Worm (Caenorhabditis elegans) whole organism, L4 larva: ENCODE data around the gene atg-10.
A peak's percentile ranks its signal among the peaks of the same experiment; 100 is the strongest.

Experiments
- Y5F2A.4 ChIP-seq: fragments of 200-800 bp; sonication (Bioruptor generic); optimal IDR thresholded peaks from 2 replicates; lab custom pipeline; 2018; ENCODE audit warnings: mild to moderate bottlenecking, missing genetic modification characterization, missing compliant biosample characterization
- aha-1 ChIP-seq: fragments of 150-350 bp; peaks from one replicate; lab custom pipeline; 2014; ENCODE audit warnings: missing biosample characterization, missing genetic modification characterization
- aly-2 ChIP-seq: sonication (generic microtip); optimal IDR thresholded peaks from 2 replicates; lab custom pipeline; 2018; ENCODE audit warnings: missing biosample characterization, missing genetic modification characterization
- ama-1 ChIP-seq: fragments of 150-350 bp; optimal IDR thresholded peaks from 2 replicates; lab custom pipeline; 2014; ENCODE audit warnings: inconsistent platforms, mixed read lengths
- ceh-32 ChIP-seq: sonication (generic microtip); optimal IDR thresholded peaks from 2 replicates; lab custom pipeline; 2016; ENCODE audit warnings: mild to moderate bottlenecking, missing genetic modification characterization, missing compliant biosample characterization; ENCODE audit not compliant: poor library complexity
- ces-1 ChIP-seq: fragments of 150-350 bp; sonication (generic microtip); optimal IDR thresholded peaks from 4 replicates; lab custom pipeline; 2014; ENCODE audit warnings: missing biosample characterization, missing genetic modification reagents, missing genetic modification characterization
- daf-16 ChIP-seq, 3 experiments: sonication (generic microtip); optimal IDR thresholded peaks; 2 replicates each; lab custom pipeline; 2016 to 2017; ENCODE audit warnings: missing genetic modification characterization in 3 of 3, missing genetic modification reagents in 3 of 3, mild to moderate bottlenecking in 2 of 3, missing compliant biosample characterization in 2 of 3, missing biosample characterization in 1 of 3, moderate library complexity in 1 of 3
- dmd-6 ChIP-seq: fragments of 200-800 bp; sonication (Bioruptor generic); IDR thresholded peaks from 2 replicates; pipeline ENCODE4 v1.3.6; 2022; ENCODE audit warnings: missing genetic modification reagents, missing genetic modification characterization, missing compliant biosample characterization
- dmd-9 ChIP-seq: fragments of 200-800 bp; sonication (Bioruptor generic); IDR thresholded peaks from 2 replicates; pipeline ENCODE4 v1.3.6; 2022; ENCODE audit warnings: missing genetic modification reagents, missing genetic modification characterization, missing compliant biosample characterization
- dpl-1 ChIP-seq: fragments of 150-350 bp; optimal IDR thresholded peaks from 2 replicates; lab custom pipeline; 2014; ENCODE audit warnings: missing biosample characterization, missing genetic modification reagents, missing genetic modification characterization
- dve-1 ChIP-seq: sonication (generic microtip); optimal IDR thresholded peaks from 2 replicates; lab custom pipeline; 2017; ENCODE audit warnings: antibody characterized with exemption, mild to moderate bottlenecking, missing genetic modification characterization, missing compliant biosample characterization; ENCODE audit not compliant: insufficient read depth
- gei-8 ChIP-seq: fragments of 200-800 bp; sonication (Bioruptor generic); optimal IDR thresholded peaks from 2 replicates; lab custom pipeline; 2018; ENCODE audit warnings: mild to moderate bottlenecking, missing genetic modification characterization, missing compliant biosample characterization
- hlh-11 ChIP-seq: fragments of 200-800 bp; sonication (Bioruptor generic); optimal IDR thresholded peaks from 2 replicates; lab custom pipeline; 2018; ENCODE audit warnings: mild to moderate bottlenecking, missing genetic modification characterization, missing compliant biosample characterization
- jun-1 ChIP-seq: fragments of 150-350 bp; optimal IDR thresholded peaks from 2 replicates; lab custom pipeline; 2014; ENCODE audit warnings: missing biosample characterization, missing genetic modification reagents, missing genetic modification characterization
- lin-29 ChIP-seq: fragments of 200-800 bp; sonication (Bioruptor generic); IDR thresholded peaks from 2 replicates; pipeline ENCODE4 v1.3.6; 2022; ENCODE audit warnings: missing genetic modification reagents, missing genetic modification characterization, missing compliant biosample characterization
- lsy-2 ChIP-seq, 2 experiments: fragments of 150-350 bp in 1 of 2; sonication (generic microtip) in 1 of 2; optimal IDR thresholded peaks; 2 replicates each; lab custom pipeline; 2014 to 2017; ENCODE audit warnings: missing biosample characterization in 2 of 2, missing genetic modification characterization in 2 of 2
- mep-1 ChIP-seq: fragments of 150-350 bp; sonication (generic microtip); optimal IDR thresholded peaks from 3 replicates; lab custom pipeline; 2014; ENCODE audit warnings: missing biosample characterization, missing genetic modification characterization
- mes-2 ChIP-seq: sonication (generic microtip); optimal IDR thresholded peaks from 2 replicates; lab custom pipeline; 2016; ENCODE audit warnings: missing genotype, mild to moderate bottlenecking, missing genetic modification characterization, missing compliant biosample characterization; ENCODE audit not compliant: poor library complexity, severe bottlenecking
- nhr-237 ChIP-seq: sonication (generic microtip); optimal IDR thresholded peaks from 2 replicates; lab custom pipeline; 2017; ENCODE audit warnings: missing biosample characterization, missing genetic modification characterization
- nhr-28 ChIP-seq: fragments of 150-350 bp; optimal IDR thresholded peaks from 2 replicates; lab custom pipeline; 2014; ENCODE audit warnings: missing biosample characterization, missing genetic modification characterization
- nhr-48 ChIP-seq: sonication (generic microtip); optimal IDR thresholded peaks from 2 replicates; lab custom pipeline; 2016; ENCODE audit warnings: mild to moderate bottlenecking, missing genetic modification characterization, missing compliant biosample characterization
- nhr-6 ChIP-seq: fragments of 150-350 bp; optimal IDR thresholded peaks from 2 replicates; lab custom pipeline; 2014; ENCODE audit warnings: missing biosample characterization, missing genetic modification characterization
- php-3 ChIP-seq: fragments of 200-800 bp; sonication (Bioruptor generic); IDR thresholded peaks from 2 replicates; pipeline ENCODE4 v1.3.6; 2022; ENCODE audit warnings: missing genetic modification reagents, missing genetic modification characterization, missing compliant biosample characterization
- pqm-1 ChIP-seq: sonication (generic microtip); optimal IDR thresholded peaks from 2 replicates; lab custom pipeline; 2017; ENCODE audit warnings: missing biosample characterization, missing genetic modification characterization
- sdz-12 ChIP-seq: fragments of 200-800 bp; sonication (Bioruptor generic); optimal IDR thresholded peaks from 2 replicates; lab custom pipeline; 2018; ENCODE audit warnings: mild to moderate bottlenecking, missing genetic modification characterization, missing compliant biosample characterization
- snpc-4 ChIP-seq: fragments of 150-350 bp; optimal IDR thresholded peaks from 2 replicates; lab custom pipeline; 2014; ENCODE audit warnings: missing biosample characterization, missing genetic modification characterization
- spr-1 ChIP-seq: sonication (generic microtip); optimal IDR thresholded peaks from 2 replicates; lab custom pipeline; 2016; ENCODE audit warnings: mild to moderate bottlenecking, missing genetic modification characterization, missing compliant biosample characterization
- tag-97 ChIP-seq: fragments of 200-800 bp; sonication (Bioruptor generic); IDR thresholded peaks from 2 replicates; pipeline ENCODE4 v1.3.6; 2022; ENCODE audit warnings: missing genetic modification characterization, missing compliant biosample characterization
- unc-39 ChIP-seq: sonication (generic microtip); optimal IDR thresholded peaks from 2 replicates; lab custom pipeline; 2017; ENCODE audit warnings: missing biosample characterization, missing genetic modification characterization
- unc-62 ChIP-seq, 3 experiments: fragments of 150-350 bp in 1 of 3; sonication (generic microtip); optimal IDR thresholded peaks in 2 of 3; peaks in 1 of 3; 1 replicate in 1 of 3; 2 replicates in 2 of 3; lab custom pipeline; 2014 to 2017; ENCODE audit warnings: missing biosample characterization in 3 of 3, missing genetic modification characterization in 3 of 3, missing genetic modification reagents in 3 of 3, missing genotype in 1 of 3

atg-10 gene

DNA sequence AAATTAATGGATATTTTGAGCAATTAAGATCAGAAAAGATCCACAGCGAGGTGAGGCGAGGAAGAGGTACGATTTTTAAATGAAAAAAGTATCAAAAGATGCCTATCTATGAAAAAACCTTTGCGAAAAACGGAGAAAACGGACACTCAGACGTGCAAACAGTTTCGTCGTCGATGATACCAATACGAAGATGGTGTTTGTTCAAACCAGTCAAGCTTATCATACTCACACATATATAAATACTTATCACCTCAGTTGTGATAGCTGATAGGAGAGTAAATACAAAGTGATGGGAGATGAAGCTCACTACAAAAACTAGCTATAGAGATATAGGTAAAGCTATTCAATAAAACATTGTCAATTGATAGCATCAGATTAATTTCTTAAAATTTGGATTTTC lies 20.9 kb downstream of the atg-10 start:
- TF ChIP-seq ces-1 (GFP tag; lab: Kevin White, UChicago) (no peak), ama-1 (lab: Kevin White, UChicago) (no peak), dve-1 (tag; lab: Kevin White, UChicago) (peak; percentile 38), jun-1 (tag; lab: Kevin White, UChicago) (no peak), pqm-1 (tag; lab: Kevin White, UChicago) (peak; percentile 40), hlh-11 (tag; lab: Kevin White, UChicago) (peak; percentile 2), daf-16 (GFP tag; optimal IDR thresholded peaks at IDR 0.05; lab: Kevin White, UChicago) (no peak), daf-16 (tag; optimal IDR thresholded peaks at IDR 0.05; lab: Kevin White, UChicago) (peak; percentile 65), aly-2 (tag; lab: Kevin White, UChicago) (no peak), nhr-237 (tag; lab: Kevin White, UChicago) (no peak), Y5F2A.4 (no peak), lin-29 (GFP tag; lab: Robert Waterston, UW) (no peak)

DNA sequence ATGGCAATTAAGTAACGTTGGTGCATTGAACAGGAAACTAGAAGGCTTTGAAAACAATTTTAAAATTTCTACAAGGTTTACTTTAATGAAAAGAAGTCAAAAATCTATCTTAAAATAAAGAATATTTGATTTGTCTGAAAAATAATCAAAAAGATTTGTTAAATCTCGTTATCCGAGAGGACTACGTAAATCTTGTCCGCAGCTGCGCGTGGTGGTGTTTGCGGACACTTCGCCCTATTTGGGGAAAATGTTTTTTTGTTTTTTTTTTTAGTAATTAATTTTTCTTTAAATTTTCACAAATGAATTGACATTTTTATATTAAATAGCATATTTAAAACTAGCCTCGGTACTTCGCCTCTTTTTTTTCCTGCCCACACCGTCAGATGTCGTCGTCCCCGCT lies 25.0 kb downstream of the atg-10 start:
- TF ChIP-seq pqm-1 (tag; lab: Kevin White, UChicago) (no peak), dmd-6 (0 out of 2 replicates have a peak, but pooled peaks have one; percentile 25), dpl-1 (GFP tag; lab: Kevin White, UChicago) (peak; percentile 22), lsy-2 (tag; optimal IDR thresholded peaks at IDR 0.05; lab: Kevin White, UChicago) (peak in 1 of 2 experiments; percentile 81), nhr-28 (no peak), spr-1 (tag; lab: Kevin White, UChicago) (no peak), snpc-4 (tag; lab: Kevin White, UChicago) (no peak), ceh-32 (no peak), mep-1 (tag; lab: Kevin White, UChicago) (peak; percentile 66), mes-2 (tag; lab: Kevin White, UChicago) (peak; percentile 79), ama-1 (lab: Kevin White, UChicago) (no peak), dve-1 (tag; lab: Kevin White, UChicago) (peak; percentile 13), aha-1 (tag; lab: Kevin White, UChicago) (peak; percentile 8)

DNA sequence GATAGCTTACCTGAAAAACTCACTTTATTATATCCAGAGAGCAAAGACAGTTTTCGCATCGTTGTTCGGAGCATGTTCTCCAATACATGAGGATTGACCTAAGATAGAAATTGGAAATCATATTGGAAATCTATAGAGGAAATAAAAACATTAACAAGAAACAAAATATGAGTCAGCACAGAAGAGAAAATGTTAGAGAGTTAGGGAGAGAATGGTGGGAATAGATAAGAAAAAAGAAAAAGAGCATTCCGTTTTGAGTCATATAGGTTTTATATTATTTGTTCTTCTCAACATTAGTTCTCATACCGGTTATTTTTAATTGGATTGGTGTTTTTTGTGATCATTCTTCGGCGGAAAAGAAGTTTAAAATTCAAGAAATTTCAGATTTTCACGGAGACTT lies 25.9 kb downstream of the atg-10 start, which contains the start of gene hgap-2:
hgap-2 (minus strand) TSS at position 101 of the 400 bp plus-strand sequence.
- TF ChIP-seq gei-8 (GFP tag; lab: Kevin White, UChicago): no peak
- no peak for TF ChIP-seq sdz-12 (GFP tag; lab: Kevin White, UChicago)
- no peak for TF ChIP-seq nhr-48 (tag; lab: Kevin White, UChicago)
- no peak for TF ChIP-seq tag-97 (GFP tag; lab: Robert Waterston, UW)
- peak; percentile 25 for TF ChIP-seq nhr-6

DNA sequence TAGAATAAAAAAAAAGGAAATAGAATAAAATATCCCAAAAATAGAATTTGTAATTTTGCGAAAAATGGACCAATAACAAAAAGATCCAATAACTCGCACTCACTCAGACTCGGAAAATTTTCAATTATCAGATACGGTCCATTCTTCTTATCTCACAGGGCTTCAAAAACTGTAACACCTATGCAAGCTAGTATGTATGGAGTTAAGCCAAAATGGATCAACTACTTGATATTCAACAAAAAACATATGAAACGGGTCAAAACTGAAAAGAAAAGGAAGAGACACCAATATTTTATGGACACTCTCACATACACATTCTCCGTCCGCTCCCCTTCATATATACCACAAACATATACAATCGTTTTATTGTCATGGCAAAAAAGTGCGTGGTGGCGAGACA lies 26.7 kb downstream of the atg-10 start, which contains the start of gene C34C6.9:
C34C6.9 (plus strand) TSS at position 301 of the 400 bp plus-strand sequence.
- TF ChIP-seq php-3 (no peak), aha-1 (tag; lab: Kevin White, UChicago) (peak; percentile 39)

DNA sequence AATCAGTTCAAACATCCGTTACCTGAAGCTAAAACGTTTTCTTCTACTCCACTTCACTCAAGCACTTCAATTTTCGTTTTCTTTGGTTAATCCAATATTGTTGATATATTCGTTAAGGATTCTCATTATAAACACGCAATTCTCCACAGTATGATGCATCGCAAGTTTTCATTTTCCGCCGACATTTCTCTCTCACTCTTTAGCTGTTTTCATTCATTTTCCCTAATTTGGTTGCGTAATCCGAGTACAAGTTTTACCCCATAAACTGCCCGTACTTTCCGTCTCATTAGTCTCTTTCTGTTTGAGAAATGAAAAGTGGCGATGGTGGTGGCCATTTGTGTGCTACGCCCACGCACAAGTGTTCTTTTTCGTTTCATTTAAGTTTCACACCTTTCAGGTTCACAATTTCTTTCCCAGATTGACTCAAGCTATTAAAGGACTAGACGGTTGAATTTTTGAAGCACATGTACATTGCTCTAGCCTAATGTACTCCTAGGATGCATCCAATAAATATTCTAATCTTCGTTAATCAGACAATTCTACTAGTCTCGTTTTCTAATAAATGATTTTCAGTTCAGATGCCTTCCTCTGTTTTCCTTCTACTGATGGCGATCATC lies 32.5 kb downstream of the atg-10 start, which contains the start of gene C34C6.3:
C34C6.3 (plus strand) TSS at position 567 of the 617 bp plus-strand sequence.
- peak in 1 of 2 experiments; percentile 34 for TF ChIP-seq unc-62 (GFP tag; optimal IDR thresholded peaks at IDR 0.05 in 1 of 2; lab: Kevin White, UChicago)
- TF ChIP-seq unc-62 (tag; optimal IDR thresholded peaks at IDR 0.05; lab: Kevin White, UChicago): no peak
- TF ChIP-seq dmd-9: no peak

DNA sequence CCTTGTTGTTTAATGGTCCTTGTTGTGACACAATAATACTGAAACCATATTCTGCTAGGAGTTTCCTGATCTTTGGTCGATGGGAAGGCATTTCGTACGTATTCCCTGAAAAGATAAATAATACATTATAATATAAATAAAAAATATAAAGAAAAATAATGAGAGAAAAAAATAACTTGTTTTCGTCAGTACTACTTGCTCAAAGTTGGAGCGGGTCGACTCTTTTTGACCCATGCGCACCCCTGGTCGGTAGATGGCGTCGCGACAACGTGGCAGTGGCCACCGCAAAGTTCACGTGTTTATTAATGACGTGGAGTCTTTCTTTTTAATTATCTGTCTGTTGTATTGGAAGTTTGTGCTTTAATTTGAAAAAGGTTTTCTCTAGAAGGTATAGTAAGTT lies 36.8 kb downstream of the atg-10 start, which contains the start of gene C34C6.10:
C34C6.10 (minus strand) TSS at position 101 of the 400 bp plus-strand sequence.
- TF ChIP-seq dve-1 (tag; lab: Kevin White, UChicago) (no peak), unc-62 (GFP tag; optimal IDR thresholded peaks at IDR 0.05 in 1 of 2; lab: Kevin White, UChicago) (no peak), unc-62 (tag; optimal IDR thresholded peaks at IDR 0.05; lab: Kevin White, UChicago) (no peak), tag-97 (GFP tag; lab: Robert Waterston, UW) (no peak), php-3 (no peak), unc-39 (tag; lab: Kevin White, UChicago) (no peak), mes-2 (tag; lab: Kevin White, UChicago) (no peak)
